Fruit fly (Drosophila melanogaster): ENCODE results near the gene CG33159.

dm6 chr3L:3165399-3165798, 38.8 kb downstream of the CG33159 start:
- no peak for TF ChIP-seq Ets97D (GFP tag; optimal IDR thresholded peaks at IDR 0.05)
- TF ChIP-seq ash1 (GFP tag; optimal IDR thresholded peaks at IDR 0.05), result no peak
- TF ChIP-seq HLH3B (GFP tag; IDR thresholded peaks at IDR 0.05), result no peak
